Fruit fly (Drosophila melanogaster) whole organism, embryonic: ENCODE data around the gene sxe2.

Source experiments
- Ada2b ChIP-seq: fragments of 200-800 bp; sonication (Bioruptor generic); IDR thresholded peaks from 2 replicates; pipeline ENCODE4 v1.3.6; 2022; ENCODE audit warnings: missing biosample characterization, missing genetic modification characterization
- BtbVII ChIP-seq: fragments of 200-800 bp; sonication (Bioruptor generic); optimal IDR thresholded peaks from 3 replicates; lab custom pipeline; 2017; ENCODE audit warnings: missing biosample characterization, mild to moderate bottlenecking, missing genetic modification characterization
- CG10543 ChIP-seq: fragments of 200-800 bp; sonication (Bioruptor generic); optimal IDR thresholded peaks from 3 replicates; lab custom pipeline; 2017; ENCODE audit warnings: missing biosample characterization, mild to moderate bottlenecking, missing genetic modification characterization, moderate library complexity
- CG10565 ChIP-seq: fragments of 200-800 bp; sonication (Bioruptor generic); optimal IDR thresholded peaks from 3 replicates; lab custom pipeline; 2016; ENCODE audit warnings: missing biosample characterization, mild to moderate bottlenecking, missing genetic modification characterization
- CG10654 ChIP-seq: fragments of 200-800 bp; sonication (Bioruptor generic); optimal IDR thresholded peaks from 2 replicates; lab custom pipeline; 2016; ENCODE audit warnings: missing biosample characterization, missing genetic modification characterization
- CG11398 ChIP-seq: fragments of 200-800 bp; sonication (Bioruptor generic); optimal IDR thresholded peaks from 2 replicates; lab custom pipeline; 2016; ENCODE audit warnings: missing biosample characterization, missing genetic modification characterization
- CG11504 ChIP-seq: fragments of 200-800 bp; sonication (Bioruptor generic); optimal IDR thresholded peaks from 3 replicates; lab custom pipeline; 2019; ENCODE audit warnings: missing biosample characterization, mild to moderate bottlenecking, missing genetic modification characterization, moderate library complexity
- CG11696 ChIP-seq: fragments of 200-800 bp; sonication (Bioruptor generic); IDR thresholded peaks from 2 replicates; pipeline ENCODE4 v1.3.6; 2022; ENCODE audit warnings: missing biosample characterization, missing genetic modification characterization
- CG12299 ChIP-seq: fragments of 200-800 bp; sonication (Bioruptor generic); optimal IDR thresholded peaks from 2 replicates; lab custom pipeline; 2018; ENCODE audit warnings: missing biosample characterization, mild to moderate bottlenecking, missing genetic modification characterization
- CG12769 ChIP-seq: fragments of 200-800 bp; sonication (Bioruptor generic); optimal IDR thresholded peaks from 2 replicates; lab custom pipeline; 2019; ENCODE audit warnings: missing biosample characterization, mild to moderate bottlenecking, missing genetic modification characterization, moderate library complexity
- CG12942 ChIP-seq: fragments of 200-800 bp; sonication (Bioruptor generic); optimal IDR thresholded peaks from 3 replicates; lab custom pipeline; 2016; ENCODE audit warnings: missing biosample characterization, missing genetic modification characterization
- CG14014 ChIP-seq: fragments of 200-800 bp; sonication (Bioruptor generic); IDR thresholded peaks from 2 replicates; pipeline ENCODE4 v1.3.6; 2022; ENCODE audit warnings: missing biosample characterization, missing genetic modification characterization
- CG15696 ChIP-seq: fragments of 200-800 bp; sonication (Bioruptor generic); optimal IDR thresholded peaks from 2 replicates; lab custom pipeline; 2019; ENCODE audit warnings: missing biosample characterization, mild to moderate bottlenecking, missing genetic modification characterization, moderate library complexity
- CG18262 ChIP-seq: fragments of 200-800 bp; optimal IDR thresholded peaks from 3 replicates; lab custom pipeline; 2019; ENCODE audit warnings: missing biosample characterization, mild to moderate bottlenecking, missing genetic modification characterization, moderate library complexity
- CG2678 ChIP-seq: fragments of 200-800 bp; sonication (Bioruptor generic); optimal IDR thresholded peaks from 3 replicates; lab custom pipeline; 2019; ENCODE audit warnings: missing biosample characterization, mild to moderate bottlenecking, missing genetic modification characterization, moderate library complexity
- CG30403 ChIP-seq: fragments of 200-800 bp; sonication (Bioruptor generic); optimal IDR thresholded peaks from 3 replicates; lab custom pipeline; 2016; ENCODE audit warnings: missing biosample characterization, missing genetic modification characterization
- CG3065 ChIP-seq: fragments of 200-800 bp; sonication (Bioruptor generic); optimal IDR thresholded peaks from 2 replicates; lab custom pipeline; 2016; ENCODE audit warnings: missing biosample characterization, missing genetic modification characterization
- CG31388 ChIP-seq: fragments of 200-800 bp; sonication (Bioruptor generic); optimal IDR thresholded peaks from 2 replicates; lab custom pipeline; 2016; ENCODE audit warnings: missing biosample characterization, missing genetic modification characterization
- CG7271 ChIP-seq: fragments of 200-800 bp; sonication (Bioruptor generic); optimal IDR thresholded peaks from 2 replicates; lab custom pipeline; 2018; ENCODE audit warnings: missing biosample characterization, mild to moderate bottlenecking, missing genetic modification characterization, moderate library complexity
- CG7928 ChIP-seq: fragments of 200-800 bp; sonication (Bioruptor generic); optimal IDR thresholded peaks from 2 replicates; lab custom pipeline; 2017; ENCODE audit warnings: missing biosample characterization, mild to moderate bottlenecking, missing genetic modification characterization
- D ChIP-seq, 2 experiments: fragments of 200-800 bp in 1 of 2; fragments of >200 bp in 1 of 2; sonication (Bioruptor generic) in 1 of 2; optimal IDR thresholded peaks; 2 replicates in 1 of 2; 3 replicates in 1 of 2; lab custom pipeline; 2017; ENCODE audit warnings: mild to moderate bottlenecking in 1 of 2, missing biosample characterization in 1 of 2, missing genetic modification characterization in 1 of 2, missing genetic modification reagents in 1 of 2
- Dad ChIP-seq: fragments of 200-800 bp; sonication (Bioruptor generic); optimal IDR thresholded peaks from 3 replicates; lab custom pipeline; 2016; ENCODE audit warnings: missing biosample characterization, missing genetic modification characterization
- Ets97D ChIP-seq: fragments of 200-800 bp; sonication (Bioruptor generic); optimal IDR thresholded peaks from 3 replicates; lab custom pipeline; 2016; ENCODE audit warnings: missing biosample characterization, missing genetic modification characterization
- Hr78 ChIP-seq, 2 experiments: fragments of 200-800 bp in 1 of 2; fragments of >200 bp in 1 of 2; sonication (Bioruptor generic) in 1 of 2; optimal IDR thresholded peaks; 2 replicates each; lab custom pipeline; 2017 to 2019; ENCODE audit warnings: missing biosample characterization in 2 of 2, missing genetic modification characterization in 2 of 2, mild to moderate bottlenecking in 1 of 2, moderate library complexity in 1 of 2
- Lim3 ChIP-seq: fragments of 200-800 bp; sonication (Bioruptor generic); IDR thresholded peaks from 2 replicates; pipeline ENCODE4 v1.3.6; 2022; ENCODE audit warnings: missing biosample characterization, missing genetic modification characterization
- Lpt ChIP-seq: fragments of >200 bp; optimal IDR thresholded peaks from 2 replicates; lab custom pipeline; 2018; ENCODE audit warnings: missing biosample characterization, missing genetic modification characterization
- MESR4 ChIP-seq: fragments of 200-800 bp; sonication (Bioruptor generic); optimal IDR thresholded peaks from 2 replicates; lab custom pipeline; 2018; ENCODE audit warnings: missing biosample characterization, mild to moderate bottlenecking, missing genetic modification characterization, moderate library complexity
- Side ChIP-seq: fragments of 200-800 bp; sonication (Bioruptor generic); optimal IDR thresholded peaks from 2 replicates; lab custom pipeline; 2016; ENCODE audit warnings: missing biosample characterization, missing genetic modification characterization
- amos ChIP-seq: fragments of 200-800 bp; sonication (Bioruptor generic); IDR thresholded peaks from 2 replicates; pipeline ENCODE4 v1.3.6; 2022; ENCODE audit warnings: missing biosample characterization, missing genetic modification characterization; ENCODE audit not compliant: partially characterized antibody
- ase ChIP-seq: fragments of 200-800 bp; sonication (Bioruptor generic); IDR thresholded peaks from 3 replicates; pipeline ENCODE4 v1.3.6; 2022; ENCODE audit warnings: missing biosample characterization, missing genetic modification characterization
- az2 ChIP-seq: fragments of 200-800 bp; sonication (Bioruptor generic); optimal IDR thresholded peaks from 3 replicates; lab custom pipeline; 2016; ENCODE audit warnings: missing biosample characterization, missing genetic modification characterization
- bab2 ChIP-seq: fragments of 200-800 bp; sonication (Bioruptor generic); optimal IDR thresholded peaks from 2 replicates; lab custom pipeline; 2016; ENCODE audit warnings: missing biosample characterization, missing genetic modification characterization
- bowl ChIP-seq: fragments of 200-800 bp; sonication (Bioruptor generic); IDR thresholded peaks from 2 replicates; pipeline ENCODE4 v1.3.6; 2022; ENCODE audit warnings: missing biosample characterization, missing genetic modification characterization
- chif ChIP-seq, 2 experiments: fragments of 200-800 bp; sonication (Bioruptor generic); optimal IDR thresholded peaks; 3 replicates each; lab custom pipeline; 2016; ENCODE audit warnings: missing biosample characterization in 2 of 2, missing genetic modification characterization in 2 of 2
- emc ChIP-seq: fragments of 200-800 bp; sonication (Bioruptor generic); optimal IDR thresholded peaks from 2 replicates; lab custom pipeline; 2016; ENCODE audit warnings: missing biosample characterization, missing genetic modification characterization
- en ChIP-seq: fragments of 200-800 bp; sonication (Bioruptor generic); optimal IDR thresholded peaks from 2 replicates; lab custom pipeline; 2016; ENCODE audit warnings: missing biosample characterization, missing genetic modification characterization
- ftz-f1 ChIP-seq: fragments of 200-800 bp; sonication (Bioruptor generic); optimal IDR thresholded peaks from 2 replicates; lab custom pipeline; 2016; ENCODE audit warnings: missing biosample characterization, missing genetic modification characterization
- gro ChIP-seq: fragments of 200-800 bp; sonication (Bioruptor generic); optimal IDR thresholded peaks from 2 replicates; lab custom pipeline; 2016; ENCODE audit warnings: missing biosample characterization, missing genetic modification characterization
- ken ChIP-seq: fragments of 200-800 bp; sonication (Bioruptor generic); IDR thresholded peaks from 3 replicates; pipeline ENCODE4 v1.3.6; 2022; ENCODE audit warnings: missing biosample characterization, missing genetic modification characterization
- lilli ChIP-seq: fragments of 200-800 bp; sonication (Bioruptor generic); optimal IDR thresholded peaks from 3 replicates; lab custom pipeline; 2016; ENCODE audit warnings: missing biosample characterization, missing genetic modification characterization
- nerfin-2 ChIP-seq: fragments of 200-800 bp; sonication (Bioruptor generic); IDR thresholded peaks from 2 replicates; pipeline ENCODE4 v1.3.6; 2022; ENCODE audit warnings: missing biosample characterization, missing genetic modification characterization; ENCODE audit not compliant: partially characterized antibody
- nmo ChIP-seq: fragments of 200-800 bp; sonication (Bioruptor generic); optimal IDR thresholded peaks from 2 replicates; lab custom pipeline; 2018; ENCODE audit warnings: missing biosample characterization, mild to moderate bottlenecking, missing genetic modification characterization, moderate library complexity
- pho ChIP-seq: fragments of 200-800 bp; sonication (Bioruptor generic); optimal IDR thresholded peaks from 2 replicates; lab custom pipeline; 2016; ENCODE audit warnings: missing biosample characterization, missing genetic modification characterization
- pnt ChIP-seq: fragments of 200-800 bp; sonication (Bioruptor generic); optimal IDR thresholded peaks from 3 replicates; lab custom pipeline; 2016; ENCODE audit warnings: missing biosample characterization, missing genetic modification characterization
- repo ChIP-seq: fragments of 200-800 bp; sonication (Bioruptor generic); optimal IDR thresholded peaks from 2 replicates; lab custom pipeline; 2016; ENCODE audit warnings: missing biosample characterization, missing genetic modification characterization
- schlank ChIP-seq: fragments of 200-800 bp; sonication (Bioruptor generic); optimal IDR thresholded peaks from 2 replicates; lab custom pipeline; 2018; ENCODE audit warnings: missing biosample characterization, mild to moderate bottlenecking, missing genetic modification characterization
- sd ChIP-seq: fragments of 200-800 bp; sonication (Bioruptor generic); optimal IDR thresholded peaks from 3 replicates; lab custom pipeline; 2018; ENCODE audit warnings: missing biosample characterization, mild to moderate bottlenecking, missing genetic modification characterization, moderate library complexity
- so ChIP-seq: fragments of 200-800 bp; sonication (Bioruptor generic); IDR thresholded peaks from 3 replicates; pipeline ENCODE4 v1.3.6; 2022; ENCODE audit warnings: missing biosample characterization, missing genetic modification characterization
- trh ChIP-seq: fragments of 200-800 bp; sonication (Bioruptor generic); optimal IDR thresholded peaks from 2 replicates; lab custom pipeline; 2016; ENCODE audit warnings: missing biosample characterization, missing genetic modification characterization
- tup ChIP-seq: fragments of 200-800 bp; sonication (Bioruptor generic); optimal IDR thresholded peaks from 2 replicates; lab custom pipeline; 2016; ENCODE audit warnings: missing biosample characterization, mild to moderate bottlenecking, missing genetic modification characterization, moderate library complexity
- zen ChIP-seq: fragments of 200-800 bp; sonication (Bioruptor generic); optimal IDR thresholded peaks from 3 replicates; lab custom pipeline; 2018; ENCODE audit warnings: missing biosample characterization, mild to moderate bottlenecking, missing genetic modification characterization, moderate library complexity

The sxe2 gene

DNA sequence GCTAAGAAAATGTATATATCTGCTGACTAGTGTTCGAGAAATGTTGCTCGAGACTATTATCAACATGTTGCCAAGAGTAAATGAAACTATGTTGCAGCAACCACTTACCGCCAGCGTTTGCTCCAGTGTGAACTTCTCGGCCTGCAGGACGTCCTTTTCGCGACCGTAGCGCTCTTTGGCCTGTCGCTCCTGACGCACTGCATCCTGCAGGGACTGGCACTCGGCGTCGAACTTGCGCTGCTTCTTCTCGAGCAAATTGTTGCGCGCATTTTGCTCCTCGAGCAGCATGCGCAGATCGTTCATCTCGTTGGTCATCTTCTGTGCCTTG is 11.1 kb upstream of the sxe2 start:
- TF ChIP-seq emc (GFP tag; lab: Kevin White, UChicago) (no peak), BtbVII (GFP tag; lab: Kevin White, UChicago) (no peak), tup (GFP tag; lab: Kevin White, UChicago) (no peak), schlank (tag; lab: Kevin White, UChicago) (no peak), az2 (GFP tag; lab: Kevin White, UChicago) (peak; percentile 24), CG11504 (tag; lab: Kevin White, UChicago) (peak; percentile 98), en (no peak), D (optimal IDR thresholded peaks at IDR 0.05; lab: Kevin White, UChicago) (no peak), D (GFP tag; optimal IDR thresholded peaks at IDR 0.05; lab: Kevin White, UChicago) (no peak), CG3065 (GFP tag; lab: Kevin White, UChicago) (peak; percentile 34), Lim3 (no peak), repo (no peak), bowl (GFP tag; lab: Robert Waterston, UW) (0 out of 2 replicates have a peak, but pooled peaks have one; percentile 18), CG11696 (0 out of 2 replicates have a peak, but pooled peaks have one; percentile 3), trh (no peak), CG10543 (GFP tag; lab: Kevin White, UChicago) (no peak)

DNA sequence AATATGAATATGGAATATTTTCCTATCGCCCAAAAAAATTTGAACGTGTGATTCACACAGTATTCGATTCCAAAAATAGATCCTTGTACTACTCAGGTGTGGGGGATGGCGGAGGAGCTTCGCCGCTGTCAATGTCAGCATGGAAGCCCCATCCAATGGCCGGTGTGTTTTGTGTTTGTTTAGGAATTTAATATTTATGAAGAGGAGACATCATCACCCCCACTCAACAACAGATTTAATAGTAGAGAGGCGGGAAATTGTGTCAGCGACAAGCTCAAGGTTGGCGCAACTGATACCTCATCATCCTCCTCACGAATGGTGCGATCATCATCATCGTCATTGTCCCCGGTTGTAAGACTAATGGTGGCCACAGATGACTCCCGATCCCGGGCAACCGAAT is 9.6 kb upstream of the sxe2 start:
- no peak for TF ChIP-seq ken (GFP tag; lab: Robert Waterston, UW)
- no peak for TF ChIP-seq lilli
- no peak for TF ChIP-seq pho (GFP tag; lab: Kevin White, UChicago)
- no peak for TF ChIP-seq CG30403
- no peak for TF ChIP-seq CG7271
- TF ChIP-seq CG11504 (tag; lab: Kevin White, UChicago) = peak; percentile 3
- TF ChIP-seq emc (GFP tag; lab: Kevin White, UChicago) = no peak
- peak; percentile 12 for TF ChIP-seq CG10543 (GFP tag; lab: Kevin White, UChicago)
- TF ChIP-seq CG12942 = no peak
- TF ChIP-seq Dad (GFP tag; lab: Kevin White, UChicago) = no peak
- no peak for TF ChIP-seq CG10565 (GFP tag; lab: Kevin White, UChicago)
- no peak for TF ChIP-seq Ada2b (GFP tag; lab: Robert Waterston, UW)
- no peak for TF ChIP-seq zen (tag; lab: Kevin White, UChicago)
- TF ChIP-seq sd = peak; percentile 90
- TF ChIP-seq CG12299 (tag; lab: Kevin White, UChicago) = no peak
- TF ChIP-seq CG12769 (tag; lab: Kevin White, UChicago) = peak; percentile 90
- no peak for TF ChIP-seq CG15696 (tag; lab: Kevin White, UChicago)
- no peak for TF ChIP-seq nmo (GFP tag; lab: Kevin White, UChicago)
- no peak for TF ChIP-seq amos
- no peak for TF ChIP-seq chif (GFP tag; optimal IDR thresholded peaks at IDR 0.05; lab: Kevin White, UChicago)
- TF ChIP-seq Side (GFP tag; lab: Kevin White, UChicago) = no peak
- no peak for TF ChIP-seq gro (GFP tag; lab: Kevin White, UChicago)
- TF ChIP-seq bab2 (GFP tag; lab: Kevin White, UChicago) = no peak
- TF ChIP-seq CG2678 (tag; lab: Kevin White, UChicago) = no peak
- no peak for TF ChIP-seq MESR4 (GFP tag; lab: Kevin White, UChicago)
- no peak for TF ChIP-seq CG7928
- TF ChIP-seq pnt = no peak
- TF ChIP-seq CG14014 (GFP tag; lab: Robert Waterston, UW) = no peak
- TF ChIP-seq so = peak; percentile 85
- TF ChIP-seq CG11398 (GFP tag; lab: Kevin White, UChicago) = no peak
- no peak for TF ChIP-seq CG18262 (tag; lab: Kevin White, UChicago)
- no peak for TF ChIP-seq CG31388 (GFP tag; lab: Kevin White, UChicago)
- peak; percentile 60 for TF ChIP-seq ftz-f1
- TF ChIP-seq Ets97D = no peak
- no peak for TF ChIP-seq CG10654
- TF ChIP-seq Hr78 (GFP tag; optimal IDR thresholded peaks at IDR 0.05; lab: Kevin White, UChicago) = no peak
- TF ChIP-seq nerfin-2 (GFP tag; lab: Robert Waterston, UW) = no peak
- no peak for TF ChIP-seq Lpt
- TF ChIP-seq ase (GFP tag; lab: Robert Waterston, UW) = no peak
